Worm (Caenorhabditis elegans): ENCODE data around the gene hlh-29.
A peak's percentile ranks its signal among the peaks of the same experiment; 100 is the strongest.

The hlh-29 gene

DNA sequence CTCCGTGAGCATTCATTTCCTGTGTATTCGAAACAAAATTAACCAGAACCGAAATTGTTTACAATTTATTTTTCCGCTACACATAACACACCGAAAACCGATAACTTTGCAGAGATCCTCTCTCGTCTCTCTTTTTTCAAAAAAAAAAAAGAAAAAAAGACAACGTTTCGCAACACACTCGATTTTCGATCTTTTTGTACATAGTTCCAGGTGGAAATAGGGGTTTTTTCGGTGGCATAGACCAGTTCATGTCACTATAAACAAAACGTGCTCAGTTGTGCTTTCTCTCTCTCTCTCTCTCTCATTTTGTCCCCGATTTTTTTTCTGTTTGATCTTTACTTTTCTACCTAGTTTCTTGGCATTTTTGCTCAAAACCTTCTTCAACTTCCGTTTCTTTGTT is 34.0 kb downstream of the hlh-29 start:
- no peak for TF ChIP-seq pag-3 (tag; optimal IDR thresholded peaks at IDR 0.05; ENCODE audit: borderline replicate concordance)
- peak; percentile 6 for TF ChIP-seq ceh-31 (tag; optimal IDR thresholded peaks at IDR 0.05)
- no peak for TF ChIP-seq elt-4 (tag; optimal IDR thresholded peaks at IDR 0.05)

DNA sequence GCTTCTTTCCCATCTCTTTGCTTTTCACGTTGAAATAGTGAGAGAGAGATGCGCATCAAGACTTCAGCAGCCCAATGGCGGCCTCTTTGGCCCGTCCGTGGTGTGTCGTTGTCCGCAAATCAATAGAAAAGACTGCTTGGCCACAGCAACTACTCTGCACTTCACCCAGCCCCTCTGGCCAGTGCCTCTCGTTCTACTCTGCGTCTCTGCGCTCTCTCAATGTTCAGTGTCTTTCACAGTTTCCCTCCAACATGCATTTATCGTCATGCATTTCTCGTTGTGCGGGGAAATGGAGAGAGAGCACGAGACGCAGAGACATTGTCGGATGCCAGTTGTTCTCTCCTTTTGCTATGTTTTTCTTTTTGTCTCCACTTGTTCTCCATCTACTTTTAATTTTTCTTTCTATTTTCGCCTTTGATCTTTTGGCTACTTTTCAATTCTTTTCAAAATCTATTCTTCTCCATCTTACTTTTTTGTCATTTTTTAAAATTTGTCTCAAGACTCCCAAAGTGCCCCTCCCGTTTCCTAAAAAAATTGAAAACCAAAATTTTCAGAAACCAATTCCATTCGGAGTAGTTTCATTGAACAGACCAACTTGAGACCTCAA is 34.8 kb downstream of the hlh-29 start, which contains the start of gene nhr-1:
Gene nhr-1 (plus strand): TSS at position 557 of the 607 bp plus-strand sequence.
- peak; percentile 95 for TF ChIP-seq nfya-1 (tag; optimal IDR thresholded peaks at IDR 0.05)
- TF ChIP-seq sdc-2 (tag; optimal IDR thresholded peaks at IDR 0.05): peak; percentile 82
- TF ChIP-seq ceh-31 (tag; optimal IDR thresholded peaks at IDR 0.05): peak; percentile 97
- TF ChIP-seq rnt-1 (tag; optimal IDR thresholded peaks at IDR 0.05): peak; percentile 89
- TF ChIP-seq lin-11 (tag; optimal IDR thresholded peaks at IDR 0.05): no peak
- peak; percentile 91 for TF ChIP-seq unc-55 (GFP tag; optimal IDR thresholded peaks at IDR 0.05)
- peak; percentile 75 for TF ChIP-seq syd-9 (tag; optimal IDR thresholded peaks at IDR 0.05)
- peak; percentile 42 for TF ChIP-seq C08G9.2 (tag; optimal IDR thresholded peaks at IDR 0.05)
- TF ChIP-seq fax-1 (tag; optimal IDR thresholded peaks at IDR 0.05): peak; percentile 28
- TF ChIP-seq ceh-14 (tag; optimal IDR thresholded peaks at IDR 0.05): peak; percentile 81
- peak; percentile 58 for TF ChIP-seq ceh-2 (tag; optimal IDR thresholded peaks at IDR 0.05)
- no peak for TF ChIP-seq ama-1 (optimal IDR thresholded peaks at IDR 0.05)
- TF ChIP-seq F13H6.1 (tag; optimal IDR thresholded peaks at IDR 0.05): peak; percentile 59
- TF ChIP-seq pros-1 (tag; optimal IDR thresholded peaks at IDR 0.05): peak; percentile 18
- TF ChIP-seq hlh-30 (tag; optimal IDR thresholded peaks at IDR 0.05; ENCODE audit: insufficient read depth): peak; percentile 82
- TF ChIP-seq pha-2 (tag; optimal IDR thresholded peaks at IDR 0.05): peak; percentile 52
- no peak for TF ChIP-seq ceh-24 (tag; optimal IDR thresholded peaks at IDR 0.05)
- TF ChIP-seq tbx-7 (tag; optimal IDR thresholded peaks at IDR 0.05): no peak
- TF ChIP-seq madf-2 (tag; optimal IDR thresholded peaks at IDR 0.05): peak; percentile 43
- no peak for TF ChIP-seq K09A11.1 (tag; optimal IDR thresholded peaks at IDR 0.05; ENCODE audit: insufficient read depth)
- no peak for TF ChIP-seq sox-2 (GFP tag; IDR thresholded peaks at IDR 0.05)
- no peak for TF ChIP-seq ahr-1 (tag; optimal IDR thresholded peaks at IDR 0.05)
- peak; percentile 88 for TF ChIP-seq tbx-2 (tag; optimal IDR thresholded peaks at IDR 0.05)
- no peak for TF ChIP-seq pat-9 (tag; optimal IDR thresholded peaks at IDR 0.05)
- peak; percentile 54 for TF ChIP-seq pqm-1 (tag; optimal IDR thresholded peaks at IDR 0.05)
- no peak for TF ChIP-seq fkh-10 (GFP tag; optimal IDR thresholded peaks at IDR 0.05)
- peak; percentile 35 for TF ChIP-seq fkh-6 (tag; optimal IDR thresholded peaks at IDR 0.05)
- TF ChIP-seq unc-42 (tag; optimal IDR thresholded peaks at IDR 0.05): peak; percentile 65
- no peak for TF ChIP-seq npax-4 (tag; optimal IDR thresholded peaks at IDR 0.05)
- peak; percentile 79 for TF ChIP-seq ceh-34 (tag; optimal IDR thresholded peaks at IDR 0.05)
- TF ChIP-seq elt-2 (tag; optimal IDR thresholded peaks at IDR 0.05): peak; percentile 19
- peak; percentile 22 for TF ChIP-seq hlh-6 (tag; optimal IDR thresholded peaks at IDR 0.05)
- peak; percentile 83 for TF ChIP-seq ceh-48 (tag; optimal IDR thresholded peaks at IDR 0.05)
- TF ChIP-seq hlh-8 (tag; optimal IDR thresholded peaks at IDR 0.05): peak; percentile 46
- TF ChIP-seq ets-4 (tag; optimal IDR thresholded peaks at IDR 0.05): peak; percentile 6
- TF ChIP-seq dve-1 (tag; optimal IDR thresholded peaks at IDR 0.05): peak; percentile 40
- TF ChIP-seq ceh-18 (tag; optimal IDR thresholded peaks at IDR 0.05): peak; percentile 98
- TF ChIP-seq lim-6 (tag; optimal IDR thresholded peaks at IDR 0.05): peak; percentile 52
- peak; percentile 13 for TF ChIP-seq C38D4.7 (GFP tag; optimal IDR thresholded peaks at IDR 0.05)
- peak; percentile 75 for TF ChIP-seq ref-2 (tag; optimal IDR thresholded peaks at IDR 0.05)

Measured in whole organism, late embryonic.